Worm (Caenorhabditis elegans) whole organism, young adult: ENCODE results near the gene cah-3.

Source experiments
- B0019.2 ChIP-seq: fragments of 200-800 bp; sonication (Bioruptor generic); conservative IDR thresholded peaks from 2 replicates; pipeline ENCODE4 v1.3.6; 2022; ENCODE audit warnings: missing genetic modification reagents, missing genetic modification characterization, missing compliant biosample characterization
- B0336.3 ChIP-seq: fragments of 200-800 bp; sonication (Bioruptor generic); IDR thresholded peaks from 2 replicates; pipeline ENCODE4 v1.3.6; 2022; ENCODE audit warnings: missing genetic modification characterization, missing compliant biosample characterization
- F39B2.1 ChIP-seq: fragments of 200-800 bp; sonication (Bioruptor generic); IDR thresholded peaks from 2 replicates; pipeline ENCODE4 v1.3.6; 2022; ENCODE audit warnings: missing genetic modification reagents, missing genetic modification characterization, missing compliant biosample characterization
- F57A8.1 ChIP-seq: fragments of 200-800 bp; sonication (Bioruptor generic); optimal IDR thresholded peaks from 2 replicates; lab custom pipeline; 2018; ENCODE audit warnings: mild to moderate bottlenecking, missing genetic modification characterization, moderate library complexity, missing compliant biosample characterization
- T07F8.4 ChIP-seq: sonication (generic microtip); optimal IDR thresholded peaks from 2 replicates; lab custom pipeline; 2016; ENCODE audit warnings: mild to moderate bottlenecking, missing genetic modification characterization, moderate library complexity, missing compliant biosample characterization
- Y67H2A.10 ChIP-seq: fragments of 200-800 bp; sonication (Bioruptor generic); conservative IDR thresholded peaks from 2 replicates; pipeline ENCODE4 v1.3.6; 2022; ENCODE audit warnings: missing genetic modification reagents, missing genetic modification characterization, missing compliant biosample characterization
- Y95B8A.8 ChIP-seq: fragments of 200-800 bp; sonication (Bioruptor generic); IDR thresholded peaks from 2 replicates; pipeline ENCODE4 v1.3.6; 2022; ENCODE audit warnings: missing genetic modification reagents, missing genetic modification characterization, missing compliant biosample characterization
- ZK185.1 ChIP-seq: sonication (generic microtip); optimal IDR thresholded peaks from 2 replicates; lab custom pipeline; 2016; ENCODE audit warnings: mild to moderate bottlenecking, missing genetic modification characterization, missing compliant biosample characterization; ENCODE audit not compliant: poor library complexity, severe bottlenecking
- attf-6 ChIP-seq: fragments of 200-800 bp; sonication (Bioruptor generic); IDR thresholded peaks from 2 replicates; pipeline ENCODE4 v1.3.6; 2022; ENCODE audit warnings: missing genetic modification reagents, missing genetic modification characterization, missing compliant biosample characterization
- ccch-3 ChIP-seq: fragments of 200-800 bp; sonication (Bioruptor generic); optimal IDR thresholded peaks from 2 replicates; lab custom pipeline; 2018; ENCODE audit warnings: mild to moderate bottlenecking, missing genetic modification characterization, missing compliant biosample characterization
- cebp-2 ChIP-seq: fragments of 200-800 bp; sonication (Bioruptor generic); IDR thresholded peaks from 2 replicates; pipeline ENCODE4 v1.3.6; 2022; ENCODE audit warnings: missing genetic modification characterization, missing compliant biosample characterization
- chd-7 ChIP-seq: sonication (generic microtip); optimal IDR thresholded peaks from 2 replicates; lab custom pipeline; 2016; ENCODE audit warnings: mild to moderate bottlenecking, missing genetic modification characterization, moderate library complexity, missing compliant biosample characterization
- die-1 ChIP-seq: sonication (generic microtip); optimal IDR thresholded peaks from 2 replicates; lab custom pipeline; 2016; ENCODE audit warnings: missing genotype, mild to moderate bottlenecking, missing genetic modification characterization, missing compliant biosample characterization
- dox-1 ChIP-seq: fragments of 200-800 bp; sonication (Bioruptor generic); IDR thresholded peaks from 2 replicates; pipeline ENCODE4 v1.3.6; 2022; ENCODE audit warnings: missing genetic modification reagents, missing genetic modification characterization, missing compliant biosample characterization
- egrh-3 ChIP-seq: fragments of 200-800 bp; sonication (Bioruptor generic); IDR thresholded peaks from 2 replicates; pipeline ENCODE4 v1.3.6; 2022; ENCODE audit warnings: missing genetic modification reagents, missing genetic modification characterization, missing compliant biosample characterization
- fkh-3 ChIP-seq: sonication (generic microtip); optimal IDR thresholded peaks from 2 replicates; lab custom pipeline; 2016; ENCODE audit warnings: mild to moderate bottlenecking, missing genetic modification characterization, missing compliant biosample characterization
- him-1 ChIP-seq: sonication (generic microtip); optimal IDR thresholded peaks from 2 replicates; lab custom pipeline; 2016; ENCODE audit warnings: missing genotype, missing genetic modification reagents, missing genetic modification characterization, missing compliant biosample characterization
- let-526 ChIP-seq: fragments of 200-800 bp; sonication (Bioruptor generic); IDR thresholded peaks from 2 replicates; pipeline ENCODE4 v1.3.6; 2022; ENCODE audit warnings: missing genetic modification reagents, missing genetic modification characterization, missing compliant biosample characterization
- let-607 ChIP-seq, 2 experiments: fragments of 200-800 bp in 1 of 2; sonication (Bioruptor generic) in 1 of 2; sonication (generic microtip) in 1 of 2; optimal IDR thresholded peaks; 2 replicates each; lab custom pipeline; 2016 to 2018; ENCODE audit warnings: mild to moderate bottlenecking in 2 of 2, missing compliant biosample characterization in 2 of 2, missing genetic modification characterization in 2 of 2, moderate library complexity in 2 of 2, missing genotype in 1 of 2
- lin-35 ChIP-seq, 3 experiments: fragments of 150-350 bp in 2 of 3; sonication (generic microtip) in 1 of 3; optimal IDR thresholded peaks; 2 replicates each; lab custom pipeline; 2014 to 2018; ENCODE audit warnings: missing biosample characterization in 3 of 3, missing genetic modification characterization in 3 of 3, missing genetic modification reagents in 3 of 3
- lin-40 ChIP-seq: sonication (generic microtip); optimal IDR thresholded peaks from 2 replicates; lab custom pipeline; 2016; ENCODE audit warnings: missing genetic modification characterization, mild to moderate bottlenecking, missing compliant biosample characterization, missing genotype, missing genetic modification reagents
- lsy-27 ChIP-seq: sonication (generic microtip); optimal IDR thresholded peaks from 2 replicates; lab custom pipeline; 2017; ENCODE audit warnings: missing genetic modification characterization, mild to moderate bottlenecking, missing compliant biosample characterization, antibody characterized with exemption, missing genotype, borderline replicate concordance; ENCODE audit not compliant: insufficient read depth
- madf-3 ChIP-seq: fragments of 200-800 bp; sonication (Bioruptor generic); IDR thresholded peaks from 2 replicates; pipeline ENCODE4 v1.3.6; 2022; ENCODE audit warnings: missing genetic modification reagents, missing genetic modification characterization, missing compliant biosample characterization
- madf-6 ChIP-seq: fragments of 200-800 bp; sonication (Bioruptor generic); IDR thresholded peaks from 2 replicates; pipeline ENCODE4 v1.3.6; 2022; ENCODE audit warnings: missing genetic modification reagents, missing genetic modification characterization, missing compliant biosample characterization
- mxl-1 ChIP-seq: sonication (generic microtip); optimal IDR thresholded peaks from 2 replicates; lab custom pipeline; 2016; ENCODE audit warnings: missing genetic modification characterization, missing compliant biosample characterization
- nfyb-1 ChIP-seq: fragments of 200-800 bp; sonication (Bioruptor generic); IDR thresholded peaks from 2 replicates; pipeline ENCODE4 v1.3.6; 2022; ENCODE audit warnings: missing genetic modification reagents, missing genetic modification characterization, missing compliant biosample characterization
- nhr-120 ChIP-seq: fragments of 200-800 bp; sonication (Bioruptor generic); IDR thresholded peaks from 2 replicates; pipeline ENCODE4 v1.3.6; 2022; ENCODE audit warnings: missing genetic modification characterization, missing compliant biosample characterization
- nhr-27 ChIP-seq: fragments of 200-800 bp; sonication (Bioruptor generic); optimal IDR thresholded peaks from 2 replicates; lab custom pipeline; 2018; ENCODE audit warnings: mild to moderate bottlenecking, missing genetic modification characterization, moderate library complexity, missing compliant biosample characterization
- nhr-80 ChIP-seq: sonication (generic microtip); optimal IDR thresholded peaks from 2 replicates; lab custom pipeline; 2016; ENCODE audit warnings: missing genetic modification characterization, missing compliant biosample characterization
- nhr-90 ChIP-seq: sonication (generic microtip); optimal IDR thresholded peaks from 2 replicates; lab custom pipeline; 2016; ENCODE audit warnings: missing genotype, mild to moderate bottlenecking, missing genetic modification characterization, missing compliant biosample characterization
- pha-4 ChIP-seq: fragments of 150-350 bp; sonication (generic microtip); optimal IDR thresholded peaks from 2 replicates; lab custom pipeline; 2014; ENCODE audit warnings: missing biosample characterization, missing genetic modification reagents, missing genetic modification characterization
- repo-1 ChIP-seq: sonication (generic microtip); optimal IDR thresholded peaks from 2 replicates; lab custom pipeline; 2017; ENCODE audit warnings: mild to moderate bottlenecking, missing genetic modification characterization, missing compliant biosample characterization
- snpc-1.3 ChIP-seq: sonication (generic microtip); optimal IDR thresholded peaks from 2 replicates; lab custom pipeline; 2017; ENCODE audit warnings: missing genetic modification characterization, mild to moderate bottlenecking, missing compliant biosample characterization, antibody characterized with exemption, moderate library complexity, missing genotype, missing genetic modification reagents; ENCODE audit not compliant: insufficient read depth
- unc-62 ChIP-seq: fragments of 150-350 bp; optimal IDR thresholded peaks from 2 replicates; lab custom pipeline; 2014; ENCODE audit warnings: missing biosample characterization, missing genetic modification reagents, missing genetic modification characterization
- zfh-2 ChIP-seq: fragments of 200-800 bp; sonication (Bioruptor generic); conservative IDR thresholded peaks from 2 replicates; pipeline ENCODE4 v1.3.6; 2022; ENCODE audit warnings: missing genetic modification reagents, missing genetic modification characterization, missing compliant biosample characterization
- ztf-28 ChIP-seq: fragments of 200-800 bp; sonication (Bioruptor generic); IDR thresholded peaks from 2 replicates; pipeline ENCODE4 v1.3.6; 2022; ENCODE audit warnings: missing genetic modification reagents, missing genetic modification characterization, missing compliant biosample characterization

cah-3 gene

ce11 chrX:16532513-16532912, 45.2 kb downstream of the cah-3 start:
- TF ChIP-seq die-1 (no peak), zfh-2 (GFP tag; lab: Robert Waterston, UW) (0 out of 2 replicates have a peak, but pooled peaks have one; percentile 6), ccch-3 (GFP tag; lab: Kevin White, UChicago) (no peak)

DNA sequence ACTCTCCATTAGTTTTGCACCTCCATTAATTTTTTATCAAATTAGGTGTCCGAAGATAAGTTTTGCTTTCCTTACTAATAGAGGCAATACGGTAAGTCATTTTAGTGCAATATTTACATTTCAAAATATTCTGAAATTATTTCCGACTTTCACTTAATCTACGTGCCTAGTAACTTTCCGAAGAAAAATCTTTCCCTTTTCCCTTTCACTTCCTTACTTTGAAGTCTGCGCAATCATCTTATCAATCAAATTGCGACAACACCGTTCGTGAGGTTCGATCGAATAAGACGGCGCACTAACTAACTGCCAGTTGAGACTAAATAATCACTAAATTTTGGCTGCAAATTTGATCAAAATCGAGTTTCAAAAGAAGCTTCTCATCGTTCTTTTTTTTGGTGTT, 46.6 kb downstream of the cah-3 start:
- TF ChIP-seq F57A8.1 (GFP tag; lab: Kevin White, UChicago) = no peak
- no peak for TF ChIP-seq let-526
- no peak for TF ChIP-seq fkh-3 (tag; lab: Kevin White, UChicago)
- no peak for TF ChIP-seq let-607 (tag; optimal IDR thresholded peaks at IDR 0.05; lab: Kevin White, UChicago)

DNA sequence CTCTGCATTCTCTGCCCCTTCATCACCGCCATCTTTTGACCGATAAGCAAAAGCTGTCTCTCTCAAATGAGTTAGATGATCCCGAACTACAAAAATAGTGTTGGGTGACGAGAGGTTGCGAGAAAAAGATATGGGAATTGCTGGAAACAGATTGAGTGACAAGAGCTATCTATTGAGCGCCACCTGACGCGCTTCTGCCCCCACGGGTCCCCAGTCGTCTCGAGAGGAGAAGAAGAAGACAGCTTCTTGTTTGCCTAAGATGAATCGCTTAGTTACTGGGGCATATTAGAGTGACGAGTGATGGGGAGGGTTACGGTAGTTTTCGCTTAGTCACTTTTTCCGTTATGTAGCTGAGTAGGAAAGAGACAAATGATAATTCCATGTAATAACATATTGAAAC, 47.3 kb downstream of the cah-3 start:
- TF ChIP-seq Y67H2A.10 (GFP tag; lab: Robert Waterston, UW) (no peak), madf-3 (GFP tag; lab: Robert Waterston, UW) (no peak), snpc-1.3 (no peak), mxl-1 (tag; lab: Kevin White, UChicago) (no peak), lin-40 (tag; lab: Kevin White, UChicago) (no peak), B0019.2 (GFP tag; lab: Robert Waterston, UW) (no peak), attf-6 (no peak), B0336.3 (GFP tag; lab: Robert Waterston, UW) (no peak), madf-6 (GFP tag; lab: Robert Waterston, UW) (no peak), nhr-120 (GFP tag; lab: Robert Waterston, UW) (no peak), F39B2.1 (no peak)

ce11 chrX:16535192-16535591, 47.9 kb downstream of the cah-3 start:
- TF ChIP-seq him-1 (tag; lab: Kevin White, UChicago) (no peak), T07F8.4 (tag; lab: Kevin White, UChicago) (no peak), unc-62 (GFP tag; lab: Kevin White, UChicago) (no peak), ztf-28 (GFP tag; lab: Robert Waterston, UW) (no peak), F39B2.1 (no peak), repo-1 (tag; lab: Kevin White, UChicago) (no peak), lsy-27 (tag; lab: Kevin White, UChicago) (no peak), lin-35 (GFP tag; optimal IDR thresholded peaks at IDR 0.05; lab: Kevin White, UChicago) (no peak), pha-4 (no peak), let-526 (no peak), nhr-27 (tag; lab: Kevin White, UChicago) (no peak), dox-1 (GFP tag; lab: Robert Waterston, UW) (no peak), nhr-80 (tag; lab: Kevin White, UChicago) (no peak), Y95B8A.8 (no peak), ZK185.1 (tag; lab: Kevin White, UChicago) (no peak)
- TF ChIP-seq, all 124 proteins: peak for 0

DNA sequence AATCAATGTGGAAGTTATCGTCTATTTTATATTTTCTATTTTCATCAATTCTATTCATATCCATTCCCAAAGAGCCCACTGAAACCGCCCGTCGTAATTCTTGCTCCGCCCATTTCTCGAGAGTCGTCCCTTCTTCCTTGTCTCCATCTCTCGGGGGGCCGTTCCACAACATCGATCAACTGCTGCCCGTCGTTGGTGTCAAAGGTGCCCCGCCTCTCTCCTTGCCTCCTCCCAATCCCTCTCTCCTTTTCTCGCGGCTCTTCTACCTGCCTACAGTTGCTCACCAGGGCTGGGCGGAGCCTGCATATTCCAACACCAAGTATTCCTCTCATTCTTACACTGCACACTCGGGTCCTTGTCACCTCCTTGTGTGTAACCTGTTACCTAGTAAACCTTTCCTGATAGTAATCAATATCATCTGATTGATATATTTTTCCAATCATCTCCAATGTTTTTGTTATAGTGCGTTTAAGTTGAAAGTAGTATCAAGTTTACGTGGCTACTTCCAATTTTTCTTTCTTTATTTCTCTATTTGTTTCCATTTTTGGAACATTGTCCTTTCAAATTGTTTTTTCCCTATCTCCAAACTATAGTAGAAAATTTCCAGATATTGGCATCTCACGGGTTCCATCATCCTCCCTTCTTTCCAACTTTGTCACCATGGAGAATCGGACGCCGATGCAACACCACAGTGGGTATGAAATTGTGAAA, 49.1 kb downstream of the cah-3 start, which contains the start of gene pat-9:
TSS of gene pat-9 (plus strand) at position 661 of the 711 bp plus-strand sequence.
- TF ChIP-seq nfyb-1 (GFP tag; lab: Robert Waterston, UW) (0 out of 2 replicates have a peak, but pooled peaks have one; percentile 13), egrh-3 (GFP tag; lab: Robert Waterston, UW) (peak; percentile 18; the same call in 1 of the 2 replicates), zfh-2 (GFP tag; lab: Robert Waterston, UW) (peak; percentile 82), cebp-2 (0 out of 2 replicates have a peak, but pooled peaks have one; percentile 55), chd-7 (no peak), nhr-90 (no peak)
